Fruit fly (Drosophila melanogaster): Measurements from ENCODE around the gene mus302.
A peak's percentile ranks its signal among the peaks of the same experiment; 100 is the strongest.

Gene mus302

DNA sequence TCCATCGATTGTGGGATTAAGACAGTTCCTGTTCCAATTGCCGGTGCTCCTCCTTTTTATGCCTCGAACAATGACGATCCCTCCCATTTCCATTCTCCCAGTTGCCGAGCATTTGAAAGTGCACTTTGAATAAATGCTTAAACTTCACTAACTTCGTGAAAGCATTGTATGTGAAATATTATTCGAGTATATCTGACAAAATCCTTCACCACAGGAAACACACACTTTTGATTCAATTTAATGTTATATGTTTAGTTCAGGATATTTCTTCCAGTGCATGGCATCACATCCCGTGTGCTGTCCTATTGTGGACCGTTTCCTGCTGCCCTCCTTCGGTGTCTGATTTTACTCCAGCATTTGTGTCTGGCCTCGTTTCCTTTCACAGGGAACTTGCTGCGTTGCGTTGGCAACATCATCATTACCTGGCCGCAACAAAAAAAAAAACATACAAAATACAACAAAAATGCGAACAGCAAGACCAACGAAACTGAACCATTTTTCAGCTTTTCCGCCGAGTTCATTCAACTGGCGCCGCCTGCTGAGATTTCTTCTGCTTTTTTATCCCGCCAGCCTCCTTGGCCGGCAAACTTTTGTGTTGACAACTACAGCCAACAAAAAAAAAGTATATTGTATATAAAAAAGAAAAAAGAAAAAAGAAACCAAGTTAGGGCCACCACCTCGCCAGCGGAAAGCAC is 27.0 kb downstream of the mus302 start:
- TF ChIP-seq CG9948 (tag; optimal IDR thresholded peaks at IDR 0.05): peak; percentile 83
- peak; percentile 58 for TF ChIP-seq Snoo (tag; optimal IDR thresholded peaks at IDR 0.05)
- TF ChIP-seq CG32121 (GFP tag; IDR thresholded peaks at IDR 0.05): peak; percentile 60
- TF ChIP-seq CG4496 (GFP tag; IDR thresholded peaks at IDR 0.05): peak; percentile 87
- TF ChIP-seq CG13204 (GFP tag; optimal IDR thresholded peaks at IDR 0.05): no peak
- peak; percentile 86 for TF ChIP-seq EcR (GFP tag; optimal IDR thresholded peaks at IDR 0.05)
- peak; percentile 19 for TF ChIP-seq D1 (tag; optimal IDR thresholded peaks at IDR 0.05)
- TF ChIP-seq gl (tag; optimal IDR thresholded peaks at IDR 0.05): peak; percentile 62
- TF ChIP-seq CG10348 (GFP tag; IDR thresholded peaks at IDR 0.05): no peak
- peak; percentile 78 for TF ChIP-seq Ets98B (GFP tag; IDR thresholded peaks at IDR 0.05)
- peak; percentile 75 for TF ChIP-seq CG17806 (tag; optimal IDR thresholded peaks at IDR 0.05)
- peak; percentile 89 for TF ChIP-seq CG14655 (GFP tag; optimal IDR thresholded peaks at IDR 0.05)
- peak; percentile 64 for TF ChIP-seq Pif1B (GFP tag; optimal IDR thresholded peaks at IDR 0.05)
- peak; percentile 68 for TF ChIP-seq CG8159 (tag; optimal IDR thresholded peaks at IDR 0.05)
- TF ChIP-seq CG15710 (tag; optimal IDR thresholded peaks at IDR 0.05): peak; percentile 63
- TF ChIP-seq CG34367 (tag; optimal IDR thresholded peaks at IDR 0.05): peak; percentile 69
- TF ChIP-seq CG12605 (GFP tag; IDR thresholded peaks at IDR 0.05): peak; percentile 86
- peak; percentile 80 for TF ChIP-seq Pif1A (GFP tag; optimal IDR thresholded peaks at IDR 0.05)
- peak; percentile 73 for TF ChIP-seq fd96Ca (GFP tag; IDR thresholded peaks at IDR 0.05)
- TF ChIP-seq CG8301 (tag; optimal IDR thresholded peaks at IDR 0.05): peak; percentile 90
- TF ChIP-seq rn (GFP tag; IDR thresholded peaks at IDR 0.05): peak; percentile 49; the same call in 1 of the 2 replicates

DNA sequence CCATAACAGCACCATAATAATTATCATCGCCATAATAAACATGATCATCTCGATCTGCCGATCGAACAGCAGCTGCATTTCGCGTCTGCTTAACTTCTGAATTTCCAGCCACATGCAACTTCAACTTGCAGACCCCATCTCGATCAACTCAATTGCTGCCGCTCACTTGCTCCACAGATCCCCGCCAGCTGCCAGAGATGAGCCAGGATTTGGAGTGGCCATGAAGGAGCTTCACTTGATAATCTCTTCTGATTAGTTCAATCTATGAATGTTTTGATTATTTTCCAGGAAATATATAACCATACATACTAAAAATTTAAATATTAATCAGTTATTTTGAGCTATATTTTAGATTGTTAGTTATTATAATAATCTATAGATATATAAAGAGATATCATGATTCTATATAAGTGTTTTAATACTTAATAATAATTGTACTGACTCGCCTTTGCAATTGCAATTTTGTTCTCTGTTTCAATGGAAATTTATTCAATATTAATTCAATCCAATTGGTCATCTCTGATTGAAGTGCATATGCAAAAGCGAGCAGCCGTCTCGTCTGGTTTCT is 28.0 kb downstream of the mus302 start:
- TF ChIP-seq EcR (GFP tag; optimal IDR thresholded peaks at IDR 0.05) (peak; percentile 22), CG10348 (GFP tag; IDR thresholded peaks at IDR 0.05) (no peak), CG8159 (tag; optimal IDR thresholded peaks at IDR 0.05) (peak; percentile 68), Pif1B (GFP tag; optimal IDR thresholded peaks at IDR 0.05) (peak; percentile 9), CG4496 (GFP tag; IDR thresholded peaks at IDR 0.05) (peak; percentile 6; the same call in 1 of the 3 replicates), gl (tag; optimal IDR thresholded peaks at IDR 0.05) (no peak), CG8301 (tag; optimal IDR thresholded peaks at IDR 0.05) (peak; percentile 47), Snoo (tag; optimal IDR thresholded peaks at IDR 0.05) (no peak), CG13204 (GFP tag; optimal IDR thresholded peaks at IDR 0.05) (no peak), CG12605 (GFP tag; IDR thresholded peaks at IDR 0.05) (no peak), CG34367 (tag; optimal IDR thresholded peaks at IDR 0.05) (no peak), D1 (tag; optimal IDR thresholded peaks at IDR 0.05) (peak; percentile 16), CG17806 (tag; optimal IDR thresholded peaks at IDR 0.05) (peak; percentile 31), CG14655 (GFP tag; optimal IDR thresholded peaks at IDR 0.05) (peak; percentile 70), rn (GFP tag; IDR thresholded peaks at IDR 0.05) (no peak), CG9948 (tag; optimal IDR thresholded peaks at IDR 0.05) (peak; percentile 43), Pif1A (GFP tag; optimal IDR thresholded peaks at IDR 0.05) (no peak), CG15710 (tag; optimal IDR thresholded peaks at IDR 0.05) (peak; percentile 3), Ets98B (GFP tag; IDR thresholded peaks at IDR 0.05) (no peak), fd96Ca (GFP tag; IDR thresholded peaks at IDR 0.05) (no peak), CG32121 (GFP tag; IDR thresholded peaks at IDR 0.05) (no peak)

DNA sequence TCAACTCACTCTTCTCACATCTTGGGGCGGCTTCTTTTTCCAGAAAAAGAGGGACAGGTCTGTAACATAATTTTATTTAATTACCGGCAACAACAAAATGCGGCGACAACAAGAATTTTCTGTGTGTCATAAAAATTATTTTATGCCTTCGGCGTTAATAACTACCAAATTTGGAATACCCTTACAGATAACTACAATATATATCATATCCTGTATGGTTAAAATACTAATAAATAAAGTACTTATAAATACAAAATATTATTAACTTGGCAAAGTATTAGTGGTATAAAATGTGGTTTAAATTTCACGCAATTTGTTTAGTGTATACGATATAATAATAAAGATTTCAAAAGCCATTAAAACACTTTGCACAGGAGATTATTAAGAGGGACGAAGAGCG is 28.8 kb downstream of the mus302 start:
- TF ChIP-seq CG17806 (tag; optimal IDR thresholded peaks at IDR 0.05) (peak; percentile 11), CG9948 (tag; optimal IDR thresholded peaks at IDR 0.05) (peak; percentile 6), CG32121 (GFP tag; IDR thresholded peaks at IDR 0.05) (no peak), CG8159 (tag; optimal IDR thresholded peaks at IDR 0.05) (peak; percentile 2), gl (tag; optimal IDR thresholded peaks at IDR 0.05) (no peak), CG34367 (tag; optimal IDR thresholded peaks at IDR 0.05) (no peak), Snoo (tag; optimal IDR thresholded peaks at IDR 0.05) (no peak), CG13204 (GFP tag; optimal IDR thresholded peaks at IDR 0.05) (no peak), D1 (tag; optimal IDR thresholded peaks at IDR 0.05) (no peak), CG4496 (GFP tag; IDR thresholded peaks at IDR 0.05) (no peak), CG12605 (GFP tag; IDR thresholded peaks at IDR 0.05) (no peak), CG15710 (tag; optimal IDR thresholded peaks at IDR 0.05) (peak; percentile 28)

DNA sequence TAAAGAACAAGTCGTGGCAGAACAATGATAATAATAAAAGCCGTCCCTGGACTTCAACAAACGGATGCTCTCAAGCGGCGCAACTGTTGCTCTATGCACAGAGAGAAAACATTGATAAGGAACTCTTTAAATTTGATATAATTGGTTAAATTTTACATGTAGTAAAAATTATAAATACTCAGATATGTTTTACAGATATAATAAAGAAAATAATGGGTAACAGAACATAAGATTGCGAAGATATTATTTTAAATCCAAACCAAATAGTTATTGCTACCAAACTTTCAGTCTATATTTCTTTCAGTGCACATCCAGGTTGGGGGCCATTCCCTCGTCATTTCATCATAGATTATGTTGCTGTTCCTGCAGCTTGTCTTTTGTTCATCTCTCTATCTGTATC is 29.8 kb downstream of the mus302 start:
- peak; percentile 67 for TF ChIP-seq CG15710 (tag; optimal IDR thresholded peaks at IDR 0.05)
- no peak for TF ChIP-seq fd96Ca (GFP tag; IDR thresholded peaks at IDR 0.05)
- TF ChIP-seq Ets98B (GFP tag; IDR thresholded peaks at IDR 0.05): peak; percentile 50; the same call in 1 of the 2 replicates
- peak; percentile 52 for TF ChIP-seq Pif1B (GFP tag; optimal IDR thresholded peaks at IDR 0.05)
- no peak for TF ChIP-seq CG12605 (GFP tag; IDR thresholded peaks at IDR 0.05)
- TF ChIP-seq Pif1A (GFP tag; optimal IDR thresholded peaks at IDR 0.05): peak; percentile 7
- no peak for TF ChIP-seq CG10348 (GFP tag; IDR thresholded peaks at IDR 0.05)
- TF ChIP-seq EcR (GFP tag; optimal IDR thresholded peaks at IDR 0.05): no peak
- no peak for TF ChIP-seq Snoo (tag; optimal IDR thresholded peaks at IDR 0.05)
- TF ChIP-seq CG17806 (tag; optimal IDR thresholded peaks at IDR 0.05): peak; percentile 79
- TF ChIP-seq CG4496 (GFP tag; IDR thresholded peaks at IDR 0.05): peak; percentile 78
- TF ChIP-seq CG13204 (GFP tag; optimal IDR thresholded peaks at IDR 0.05): no peak
- TF ChIP-seq CG32121 (GFP tag; IDR thresholded peaks at IDR 0.05): no peak
- TF ChIP-seq CG8301 (tag; optimal IDR thresholded peaks at IDR 0.05): peak; percentile 84
- peak; percentile 32 for TF ChIP-seq D1 (tag; optimal IDR thresholded peaks at IDR 0.05)
- TF ChIP-seq CG34367 (tag; optimal IDR thresholded peaks at IDR 0.05): peak; percentile 43
- TF ChIP-seq CG8159 (tag; optimal IDR thresholded peaks at IDR 0.05): peak; percentile 75
- TF ChIP-seq rn (GFP tag; IDR thresholded peaks at IDR 0.05): no peak
- peak; percentile 89 for TF ChIP-seq CG14655 (GFP tag; optimal IDR thresholded peaks at IDR 0.05)
- peak; percentile 14 for TF ChIP-seq gl (tag; optimal IDR thresholded peaks at IDR 0.05)
- TF ChIP-seq CG9948 (tag; optimal IDR thresholded peaks at IDR 0.05): peak; percentile 83

DNA sequence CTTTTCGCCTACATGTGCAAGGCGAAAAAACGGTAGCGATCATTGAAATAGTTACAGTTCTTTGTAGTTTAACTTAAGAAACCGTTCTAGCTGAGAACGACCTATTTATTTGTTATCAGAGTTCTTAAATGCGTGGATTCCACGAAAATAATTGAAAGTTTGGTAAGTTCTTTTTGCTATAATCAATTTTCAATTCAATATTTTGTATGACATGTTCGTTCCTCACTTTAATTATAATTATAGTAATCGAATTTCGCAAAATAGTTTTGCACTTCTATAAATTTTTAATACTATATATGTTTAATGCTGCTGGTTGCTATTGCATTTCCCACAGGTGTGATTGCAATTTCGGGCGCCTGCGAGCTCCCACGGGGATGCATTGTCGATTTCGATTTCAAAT is 31.2 kb downstream of the mus302 start:
- TF ChIP-seq CG17806 (tag; optimal IDR thresholded peaks at IDR 0.05): peak; percentile 57
- TF ChIP-seq gl (tag; optimal IDR thresholded peaks at IDR 0.05): no peak
- TF ChIP-seq CG14655 (GFP tag; optimal IDR thresholded peaks at IDR 0.05): peak; percentile 69
- TF ChIP-seq CG8159 (tag; optimal IDR thresholded peaks at IDR 0.05): peak; percentile 66
- TF ChIP-seq CG10348 (GFP tag; IDR thresholded peaks at IDR 0.05): no peak
- TF ChIP-seq Pif1A (GFP tag; optimal IDR thresholded peaks at IDR 0.05): peak; percentile 29
- TF ChIP-seq CG34367 (tag; optimal IDR thresholded peaks at IDR 0.05): peak; percentile 36
- 0 out of 2 replicates have a peak, but pooled peaks have one; percentile 44 for TF ChIP-seq CG32121 (GFP tag; IDR thresholded peaks at IDR 0.05)
- TF ChIP-seq EcR (GFP tag; optimal IDR thresholded peaks at IDR 0.05): no peak
- TF ChIP-seq Snoo (tag; optimal IDR thresholded peaks at IDR 0.05): peak; percentile 42
- peak; percentile 56 for TF ChIP-seq CG9948 (tag; optimal IDR thresholded peaks at IDR 0.05)
- TF ChIP-seq fd96Ca (GFP tag; IDR thresholded peaks at IDR 0.05): no peak
- TF ChIP-seq CG13204 (GFP tag; optimal IDR thresholded peaks at IDR 0.05): no peak
- peak; percentile 67 for TF ChIP-seq CG8301 (tag; optimal IDR thresholded peaks at IDR 0.05)
- no peak for TF ChIP-seq CG12605 (GFP tag; IDR thresholded peaks at IDR 0.05)
- no peak for TF ChIP-seq Ets98B (GFP tag; IDR thresholded peaks at IDR 0.05)
- 0 out of 3 replicates have a peak, but pooled peaks have one; percentile 31 for TF ChIP-seq CG4496 (GFP tag; IDR thresholded peaks at IDR 0.05)
- peak; percentile 12 for TF ChIP-seq Pif1B (GFP tag; optimal IDR thresholded peaks at IDR 0.05)
- no peak for TF ChIP-seq D1 (tag; optimal IDR thresholded peaks at IDR 0.05)
- TF ChIP-seq CG15710 (tag; optimal IDR thresholded peaks at IDR 0.05): peak; percentile 55
- TF ChIP-seq rn (GFP tag; IDR thresholded peaks at IDR 0.05): no peak

All from whole organism, pupa.